Fruit fly (Drosophila melanogaster) whole organism, pupa: Measurements from ENCODE around the gene mst.

Experiments
- CG10348 ChIP-seq: fragments of 200-800 bp; sonication (Bioruptor generic); IDR thresholded peaks from 2 replicates; pipeline ENCODE4 v1.3.6; 2022; ENCODE audit warnings: missing biosample characterization, missing genetic modification characterization
- CG12605 ChIP-seq: fragments of 200-800 bp; sonication (Bioruptor generic); IDR thresholded peaks from 2 replicates; pipeline ENCODE4 v1.3.6; 2022; ENCODE audit warnings: missing biosample characterization, missing genetic modification characterization
- CG13204 ChIP-seq: fragments of 200-800 bp; sonication (Bioruptor generic); optimal IDR thresholded peaks from 2 replicates; lab custom pipeline; 2018; ENCODE audit warnings: missing biosample characterization, mild to moderate bottlenecking, missing genetic modification characterization, moderate library complexity
- CG14655 ChIP-seq: fragments of 200-800 bp; sonication (Bioruptor generic); optimal IDR thresholded peaks from 3 replicates; lab custom pipeline; 2017; ENCODE audit warnings: mild to moderate bottlenecking, missing biosample characterization, missing genetic modification reagents, missing genetic modification characterization
- CG15710 ChIP-seq: fragments of 200-800 bp; sonication (Bioruptor generic); optimal IDR thresholded peaks from 2 replicates; lab custom pipeline; 2018; ENCODE audit warnings: missing biosample characterization, mild to moderate bottlenecking, missing genetic modification characterization, moderate library complexity
- CG17806 ChIP-seq: fragments of 200-800 bp; sonication (Bioruptor generic); optimal IDR thresholded peaks from 2 replicates; lab custom pipeline; 2018; ENCODE audit warnings: missing biosample characterization, mild to moderate bottlenecking, missing genetic modification characterization, moderate library complexity
- CG32121 ChIP-seq: fragments of 200-800 bp; sonication (Bioruptor generic); IDR thresholded peaks from 2 replicates; pipeline ENCODE4 v1.3.6; 2022; ENCODE audit warnings: missing biosample characterization, missing genetic modification characterization
- CG34367 ChIP-seq: fragments of 200-800 bp; sonication (Bioruptor generic); optimal IDR thresholded peaks from 2 replicates; lab custom pipeline; 2018; ENCODE audit warnings: missing biosample characterization, mild to moderate bottlenecking, missing genetic modification characterization
- CG4496 ChIP-seq: fragments of 200-800 bp; sonication (Bioruptor generic); IDR thresholded peaks from 3 replicates; pipeline ENCODE4 v1.3.6; 2022; ENCODE audit warnings: missing biosample characterization, missing genetic modification characterization
- CG8159 ChIP-seq: fragments of 200-800 bp; sonication (Bioruptor generic); optimal IDR thresholded peaks from 3 replicates; lab custom pipeline; 2018; ENCODE audit warnings: missing biosample characterization, mild to moderate bottlenecking, missing genetic modification characterization, moderate library complexity
- CG8301 ChIP-seq: fragments of 200-800 bp; sonication (Bioruptor generic); optimal IDR thresholded peaks from 2 replicates; lab custom pipeline; 2018; ENCODE audit warnings: missing biosample characterization, mild to moderate bottlenecking, missing genetic modification characterization
- CG9948 ChIP-seq: fragments of 200-800 bp; sonication (Bioruptor generic); optimal IDR thresholded peaks from 2 replicates; lab custom pipeline; 2018; ENCODE audit warnings: missing biosample characterization, mild to moderate bottlenecking, missing genetic modification characterization, moderate library complexity
- D1 ChIP-seq: fragments of 200-800 bp; sonication (Bioruptor generic); optimal IDR thresholded peaks from 2 replicates; lab custom pipeline; 2018; ENCODE audit warnings: missing biosample characterization, mild to moderate bottlenecking, missing genetic modification characterization, moderate library complexity
- EcR ChIP-seq: fragments of 200-800 bp; sonication (Bioruptor generic); optimal IDR thresholded peaks from 3 replicates; lab custom pipeline; 2019; ENCODE audit warnings: missing biosample characterization, missing genetic modification characterization, mild to moderate bottlenecking, moderate library complexity, missing genetic modification reagents
- Ets98B ChIP-seq: fragments of 200-800 bp; sonication (Bioruptor generic); IDR thresholded peaks from 2 replicates; pipeline ENCODE4 v1.3.6; 2022; ENCODE audit warnings: missing biosample characterization, missing genetic modification characterization
- Pif1A ChIP-seq: fragments of 200-800 bp; sonication (Bioruptor generic); optimal IDR thresholded peaks from 3 replicates; lab custom pipeline; 2016; ENCODE audit warnings: missing biosample characterization, missing genetic modification characterization
- Pif1B ChIP-seq: fragments of 200-800 bp; sonication (Bioruptor generic); optimal IDR thresholded peaks from 3 replicates; lab custom pipeline; 2016; ENCODE audit warnings: missing biosample characterization, missing genetic modification characterization
- Snoo ChIP-seq: fragments of 200-800 bp; sonication (Bioruptor generic); optimal IDR thresholded peaks from 3 replicates; lab custom pipeline; 2017; ENCODE audit warnings: missing biosample characterization, mild to moderate bottlenecking, missing genetic modification characterization, inconsistent platforms
- fd96Ca ChIP-seq: fragments of 200-800 bp; sonication (Bioruptor generic); IDR thresholded peaks from 3 replicates; pipeline ENCODE4 v1.3.6; 2022; ENCODE audit warnings: missing biosample characterization, missing genetic modification characterization
- gl ChIP-seq: fragments of 200-800 bp; sonication (Bioruptor generic); optimal IDR thresholded peaks from 2 replicates; lab custom pipeline; 2018; ENCODE audit warnings: missing biosample characterization, mild to moderate bottlenecking, missing genetic modification characterization
- rn ChIP-seq: fragments of 200-800 bp; sonication (Bioruptor generic); IDR thresholded peaks from 2 replicates; pipeline ENCODE4 v1.3.6; 2022; ENCODE audit warnings: missing biosample characterization, missing genetic modification characterization

Gene mst

dm6 chrX:21388734-21389133 lies at the start of gene mst:
TSS of gene mst (plus strand) at chrX:21388977.
- TF ChIP-seq CG8301 = no peak
- no peak for TF ChIP-seq EcR (GFP tag; lab: Kevin White, UChicago)
- TF ChIP-seq CG17806 (tag; lab: Kevin White, UChicago) = no peak
- no peak for TF ChIP-seq fd96Ca
- TF ChIP-seq Pif1B (GFP tag; lab: Kevin White, UChicago) = no peak
- no peak for TF ChIP-seq Pif1A (GFP tag; lab: Kevin White, UChicago)
- TF ChIP-seq CG15710 (tag; lab: Kevin White, UChicago) = no peak
- no peak for TF ChIP-seq CG12605 (GFP tag; lab: Robert Waterston, UW)
- TF ChIP-seq Snoo (tag; lab: Kevin White, UChicago) = no peak
- TF ChIP-seq D1 (tag; lab: Kevin White, UChicago) = no peak
- TF ChIP-seq CG34367 = no peak
- no peak for TF ChIP-seq Ets98B (GFP tag; lab: Robert Waterston, UW)
- TF ChIP-seq CG32121 (GFP tag; lab: Robert Waterston, UW) = no peak
- no peak for TF ChIP-seq rn (GFP tag; lab: Robert Waterston, UW)
- no peak for TF ChIP-seq CG13204
- no peak for TF ChIP-seq CG8159 (tag; lab: Kevin White, UChicago)
- no peak for TF ChIP-seq CG10348
- no peak for TF ChIP-seq CG14655 (GFP tag; lab: Kevin White, UChicago)
- no peak for TF ChIP-seq gl (tag; lab: Kevin White, UChicago)
- TF ChIP-seq, all 21 proteins: peak for 0

DNA sequence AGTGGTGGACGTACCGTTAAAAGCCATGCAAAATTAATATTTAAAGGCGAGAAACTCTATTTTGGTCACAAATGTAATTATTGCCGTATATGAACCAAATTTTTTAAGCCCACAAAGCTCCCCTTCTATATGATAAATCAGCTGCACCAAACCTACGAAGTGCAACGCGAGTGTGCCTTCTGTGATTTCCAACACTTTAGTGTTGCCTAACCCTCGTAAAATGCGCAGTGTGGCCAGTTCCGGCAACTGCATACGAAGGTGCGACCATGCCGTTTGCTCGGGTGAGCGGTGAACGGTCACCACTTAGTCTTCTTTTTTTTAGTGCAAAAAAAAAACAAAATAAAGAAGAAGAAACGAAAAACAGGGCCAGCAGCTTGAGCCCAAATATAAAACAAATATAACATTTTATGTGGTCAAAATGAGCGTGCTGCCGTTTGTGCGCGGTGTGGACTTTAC lies 49.3 kb upstream of the mst start, which contains the start of the genes tty and fliI:
Gene tty (minus strand): TSS at position 201 of the 456 bp plus-strand sequence.
Gene fliI (plus strand): TSS at position 266 of the 456 bp plus-strand sequence.
- TF ChIP-seq EcR (GFP tag; lab: Kevin White, UChicago) = peak; percentile 53
- TF ChIP-seq CG34367 = peak; percentile 91
- peak; percentile 89 for TF ChIP-seq CG14655 (GFP tag; lab: Kevin White, UChicago)
- peak; percentile 87 for TF ChIP-seq rn (GFP tag; lab: Robert Waterston, UW)
- peak; percentile 97 for TF ChIP-seq fd96Ca
- peak; percentile 97 for TF ChIP-seq CG4496 (GFP tag; lab: Robert Waterston, UW)
- peak; percentile 92 for TF ChIP-seq CG13204
- TF ChIP-seq Snoo (tag; lab: Kevin White, UChicago) = peak; percentile 74
- peak; percentile 80 for TF ChIP-seq CG17806 (tag; lab: Kevin White, UChicago)
- TF ChIP-seq Ets98B (GFP tag; lab: Robert Waterston, UW) = peak; percentile 94
- TF ChIP-seq Pif1B (GFP tag; lab: Kevin White, UChicago) = peak; percentile 87
- TF ChIP-seq CG9948 (tag; lab: Kevin White, UChicago) = peak; percentile 73
- peak; percentile 96 for TF ChIP-seq gl (tag; lab: Kevin White, UChicago)
- peak; percentile 85 for TF ChIP-seq CG8159 (tag; lab: Kevin White, UChicago)
- peak; percentile 94 for TF ChIP-seq CG12605 (GFP tag; lab: Robert Waterston, UW)
- TF ChIP-seq Pif1A (GFP tag; lab: Kevin White, UChicago) = peak; percentile 91
- TF ChIP-seq CG8301 = peak; percentile 83
- TF ChIP-seq CG10348 = peak; percentile 81; the same call in 1 of the 2 replicates
- TF ChIP-seq CG32121 (GFP tag; lab: Robert Waterston, UW) = peak; percentile 94
- peak; percentile 87 for TF ChIP-seq CG15710 (tag; lab: Kevin White, UChicago)
- TF ChIP-seq D1 (tag; lab: Kevin White, UChicago) = no peak
- TF ChIP-seq, all 21 proteins: peak for 20

DNA sequence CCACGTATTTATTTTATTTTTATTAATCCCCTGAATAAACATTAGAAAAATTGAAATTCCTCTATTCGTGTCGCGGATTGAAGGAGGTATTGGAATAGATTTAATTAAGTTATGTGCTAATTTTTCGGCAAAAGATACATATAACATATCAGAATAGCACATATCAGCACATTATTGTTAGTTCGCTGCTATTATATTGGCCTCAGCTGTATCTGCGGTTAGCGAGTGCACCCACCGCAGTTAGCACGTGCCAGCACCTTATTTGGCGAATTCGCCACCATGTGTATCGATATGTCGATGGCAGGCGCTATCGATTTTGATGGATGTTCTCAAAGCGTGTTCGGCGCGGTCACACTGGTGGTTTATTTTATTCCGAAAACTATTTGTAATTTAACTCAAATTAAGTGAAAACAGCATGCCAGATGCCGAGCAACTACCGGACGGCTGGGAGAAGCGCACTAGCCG lies 43.7 kb upstream of the mst start, which contains the start of gene dod:
Gene dod (plus strand): TSS at position 323 of the 465 bp plus-strand sequence.
- peak; percentile 63; the same call in 1 of the 2 replicates for TF ChIP-seq Ets98B (GFP tag; lab: Robert Waterston, UW)
- TF ChIP-seq CG14655 (GFP tag; lab: Kevin White, UChicago) = no peak
- no peak for TF ChIP-seq CG13204
- TF ChIP-seq CG34367 = peak; percentile 36
- peak; percentile 71 for TF ChIP-seq CG4496 (GFP tag; lab: Robert Waterston, UW)
- no peak for TF ChIP-seq rn (GFP tag; lab: Robert Waterston, UW)
- peak; percentile 36 for TF ChIP-seq Snoo (tag; lab: Kevin White, UChicago)
- TF ChIP-seq CG32121 (GFP tag; lab: Robert Waterston, UW) = no peak
- TF ChIP-seq gl (tag; lab: Kevin White, UChicago) = no peak
- TF ChIP-seq CG17806 (tag; lab: Kevin White, UChicago) = peak; percentile 51
- no peak for TF ChIP-seq CG10348
- peak; percentile 54 for TF ChIP-seq Pif1B (GFP tag; lab: Kevin White, UChicago)
- peak; percentile 36 for TF ChIP-seq CG15710 (tag; lab: Kevin White, UChicago)
- TF ChIP-seq CG8301 = peak; percentile 47
- peak; percentile 40 for TF ChIP-seq CG9948 (tag; lab: Kevin White, UChicago)
- TF ChIP-seq CG12605 (GFP tag; lab: Robert Waterston, UW) = 0 out of 2 replicates have a peak, but pooled peaks have one; percentile 10
- TF ChIP-seq fd96Ca = 0 out of 3 replicates have a peak, but pooled peaks have one; percentile 8
- peak; percentile 39 for TF ChIP-seq CG8159 (tag; lab: Kevin White, UChicago)
- no peak for TF ChIP-seq EcR (GFP tag; lab: Kevin White, UChicago)
- no peak for TF ChIP-seq D1 (tag; lab: Kevin White, UChicago)
- TF ChIP-seq Pif1A (GFP tag; lab: Kevin White, UChicago) = no peak

dm6 chrX:21349800-21350309 lies 38.9 kb upstream of the mst start, which contains the start of the genes peng and sol:
TSS of gene peng (minus strand) at chrX:21349843.
TSS of gene sol (plus strand) at chrX:21350280.
- no peak for TF ChIP-seq Pif1A (GFP tag; lab: Kevin White, UChicago)
- TF ChIP-seq fd96Ca = peak; percentile 45; the same call in 2 of the 3 replicates
- peak; percentile 65; the same call in 2 of the 3 replicates for TF ChIP-seq CG4496 (GFP tag; lab: Robert Waterston, UW)
- peak; percentile 63 for TF ChIP-seq CG34367
- TF ChIP-seq CG8301 = peak; percentile 57
- TF ChIP-seq Snoo (tag; lab: Kevin White, UChicago) = peak; percentile 70
- 0 out of 2 replicates have a peak, but pooled peaks have one; percentile 13 for TF ChIP-seq CG10348
- no peak for TF ChIP-seq gl (tag; lab: Kevin White, UChicago)
- TF ChIP-seq CG9948 (tag; lab: Kevin White, UChicago) = peak; percentile 54
- peak; percentile 68 for TF ChIP-seq CG8159 (tag; lab: Kevin White, UChicago)
- TF ChIP-seq EcR (GFP tag; lab: Kevin White, UChicago) = peak; percentile 30
- no peak for TF ChIP-seq CG13204
- peak; percentile 62 for TF ChIP-seq CG15710 (tag; lab: Kevin White, UChicago)
- TF ChIP-seq Ets98B (GFP tag; lab: Robert Waterston, UW) = peak; percentile 23; the same call in 1 of the 2 replicates
- peak; percentile 55 for TF ChIP-seq Pif1B (GFP tag; lab: Kevin White, UChicago)
- peak; percentile 54 for TF ChIP-seq CG17806 (tag; lab: Kevin White, UChicago)
- TF ChIP-seq rn (GFP tag; lab: Robert Waterston, UW) = no peak
